Fruit fly (Drosophila melanogaster) Kc167 (cell line): ENCODE results near the gene CG43394.

Source experiments
- Myc ChIP-seq: fragments of >200 bp; optimal IDR thresholded peaks from 2 replicates; lab custom pipeline; 2017; ENCODE audit warnings: missing external identifiers
- h ChIP-seq: fragments of >200 bp; optimal IDR thresholded peaks from 3 replicates; lab custom pipeline; 2018; ENCODE audit warnings: missing external identifiers

dm6 chr2L:8157166-8157565 lies 11.6 kb downstream of the CG43394 start:
- TF ChIP-seq h (lab: Kevin White, UChicago) (no peak), Myc (lab: Kevin White, UChicago) (no peak)
